Worm (Caenorhabditis elegans) whole organism, late embryonic: ENCODE measurements around the gene T21C9.6.

ENCODE experiments used
- ama-1 ChIP-seq: fragments of 150-350 bp; optimal IDR thresholded peaks from 2 replicates; lab custom pipeline; 2014
- hlh-30 ChIP-seq: sonication (generic microtip); optimal IDR thresholded peaks from 2 replicates; lab custom pipeline; 2017; ENCODE audit warnings: antibody characterized with exemption, missing genetic modification characterization, missing compliant biosample characterization; ENCODE audit not compliant: insufficient read depth
- pag-3 ChIP-seq: sonication (generic microtip); optimal IDR thresholded peaks from 2 replicates; lab custom pipeline; 2016; ENCODE audit warnings: missing compliant biosample characterization, missing genetic modification characterization, borderline replicate concordance
- pqm-1 ChIP-seq: sonication (generic microtip); optimal IDR thresholded peaks from 2 replicates; lab custom pipeline; 2016; ENCODE audit warnings: missing genetic modification characterization, missing compliant biosample characterization

DNA sequence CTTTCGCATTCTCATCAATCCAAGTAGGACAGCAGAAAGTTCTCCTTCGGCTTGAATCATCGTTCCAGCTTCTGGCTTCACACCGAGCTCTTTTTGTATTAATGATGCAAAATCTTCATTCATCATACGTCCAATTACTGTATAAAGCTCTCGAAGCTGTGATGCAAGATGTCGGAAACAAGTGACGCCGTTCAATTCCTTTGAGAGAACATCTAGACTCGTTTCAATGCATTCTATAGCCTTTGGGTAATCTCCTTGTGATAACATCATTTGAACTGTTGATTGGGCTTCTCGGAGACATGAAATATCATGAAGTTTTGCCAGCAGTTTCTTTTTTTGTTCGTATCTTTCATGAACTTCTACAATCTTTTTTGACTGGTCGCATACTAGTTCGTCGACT, 13.2 kb upstream of the T21C9.6 start:
- TF ChIP-seq ama-1 (lab: Kevin White, UChicago) = no peak
- TF ChIP-seq hlh-30 (tag; lab: Kevin White, UChicago) = no peak
- TF ChIP-seq pqm-1 (tag; lab: Kevin White, UChicago) = no peak
- TF ChIP-seq pag-3 (tag; lab: Kevin White, UChicago) = no peak
